Worm (Caenorhabditis elegans) whole organism, L3 larva: ENCODE results near the gene cyld-1.

Source experiments
- R02D3.7 ChIP-seq: fragments of 150-350 bp; optimal IDR thresholded peaks from 2 replicates; lab custom pipeline; 2014; ENCODE audit warnings: missing biosample characterization, missing genetic modification characterization
- ZK546.5 ChIP-seq: sonication (generic microtip); optimal IDR thresholded peaks from 2 replicates; lab custom pipeline; 2017; ENCODE audit warnings: missing biosample characterization, missing genetic modification characterization
- ceh-16 ChIP-seq: sonication (generic microtip); optimal IDR thresholded peaks from 2 replicates; lab custom pipeline; 2017; ENCODE audit warnings: missing biosample characterization, missing genetic modification characterization
- ceh-28 ChIP-seq: fragments of 150-350 bp; optimal IDR thresholded peaks from 2 replicates; lab custom pipeline; 2014; ENCODE audit warnings: missing biosample characterization, missing genetic modification reagents, missing genetic modification characterization
- daf-12 ChIP-seq: fragments of 150-350 bp; optimal IDR thresholded peaks from 2 replicates; lab custom pipeline; 2014; ENCODE audit warnings: missing biosample characterization, missing genetic modification reagents, missing genetic modification characterization
- egl-27 ChIP-seq: sonication (generic microtip); optimal IDR thresholded peaks from 4 replicates; lab custom pipeline; 2017; ENCODE audit warnings: missing biosample characterization, missing genetic modification reagents, missing genetic modification characterization
- egl-5 ChIP-seq: fragments of 150-350 bp; optimal IDR thresholded peaks from 2 replicates; lab custom pipeline; 2017; ENCODE audit warnings: missing biosample characterization, missing genetic modification reagents, missing genetic modification characterization, inconsistent platforms
- elt-1 ChIP-seq: fragments of 150-350 bp; optimal IDR thresholded peaks from 2 replicates; lab custom pipeline; 2014; ENCODE audit warnings: missing biosample characterization, missing genetic modification characterization
- elt-2 ChIP-seq: sonication (generic microtip); optimal IDR thresholded peaks from 2 replicates; lab custom pipeline; 2016; ENCODE audit warnings: missing genetic modification reagents, mild to moderate bottlenecking, missing genetic modification characterization, missing compliant biosample characterization
- elt-3 ChIP-seq, 3 experiments: fragments of 150-350 bp in 1 of 3; sonication (generic microtip) in 2 of 3; optimal IDR thresholded peaks; 2 replicates in 2 of 3; 4 replicates in 1 of 3; lab custom pipeline; 2014 to 2017; ENCODE audit warnings: missing biosample characterization in 3 of 3, missing genetic modification characterization in 3 of 3
- eor-1 ChIP-seq, 2 experiments: fragments of 150-350 bp; optimal IDR thresholded peaks; 2 replicates each; lab custom pipeline; 2014 to 2018; ENCODE audit warnings: missing biosample characterization in 2 of 2, missing genetic modification characterization in 2 of 2
- fos-1 ChIP-seq: fragments of 150-350 bp; optimal IDR thresholded peaks from 2 replicates; lab custom pipeline; 2014; ENCODE audit warnings: missing biosample characterization, missing genetic modification characterization
- hmg-11 ChIP-seq: sonication (generic microtip); optimal IDR thresholded peaks from 2 replicates; lab custom pipeline; 2016; ENCODE audit warnings: missing genetic modification characterization, missing compliant biosample characterization
- jun-1 ChIP-seq: fragments of 150-350 bp; optimal IDR thresholded peaks from 2 replicates; lab custom pipeline; 2014; ENCODE audit warnings: missing biosample characterization, missing genetic modification reagents, missing genetic modification characterization
- lin-15B ChIP-seq: fragments of 150-350 bp; optimal IDR thresholded peaks from 2 replicates; lab custom pipeline; 2014; ENCODE audit warnings: missing biosample characterization, missing genetic modification characterization
- lin-39 ChIP-seq: fragments of 150-350 bp; optimal IDR thresholded peaks from 2 replicates; lab custom pipeline; 2018; ENCODE audit warnings: missing biosample characterization, missing genetic modification reagents, missing genetic modification characterization
- lsy-12 ChIP-seq: sonication (generic microtip); optimal IDR thresholded peaks from 2 replicates; lab custom pipeline; 2016; ENCODE audit warnings: mild to moderate bottlenecking, missing genetic modification characterization, missing compliant biosample characterization
- mdl-1 ChIP-seq: fragments of 150-350 bp; optimal IDR thresholded peaks from 2 replicates; lab custom pipeline; 2014; ENCODE audit warnings: missing biosample characterization, missing genetic modification characterization
- mml-1 ChIP-seq: fragments of 150-350 bp; sonication (generic microtip); optimal IDR thresholded peaks from 3 replicates; lab custom pipeline; 2014; ENCODE audit warnings: missing biosample characterization, missing genetic modification characterization
- nhr-11 ChIP-seq: fragments of 150-350 bp; optimal IDR thresholded peaks from 2 replicates; lab custom pipeline; 2014; ENCODE audit warnings: missing biosample characterization, missing genetic modification characterization
- nhr-12 ChIP-seq: fragments of 150-350 bp; optimal IDR thresholded peaks from 2 replicates; lab custom pipeline; 2014; ENCODE audit warnings: missing biosample characterization, missing genetic modification characterization
- nhr-23 ChIP-seq: fragments of 150-350 bp; optimal IDR thresholded peaks from 2 replicates; lab custom pipeline; 2014; ENCODE audit warnings: missing biosample characterization, missing genetic modification reagents, missing genetic modification characterization
- nhr-237 ChIP-seq: fragments of 150-350 bp; optimal IDR thresholded peaks from 2 replicates; lab custom pipeline; 2014; ENCODE audit warnings: missing biosample characterization, missing genetic modification characterization
- nhr-25 ChIP-seq: sonication (generic microtip); optimal IDR thresholded peaks from 2 replicates; lab custom pipeline; 2017; ENCODE audit warnings: missing biosample characterization, missing genetic modification characterization
- nhr-28 ChIP-seq: fragments of 150-350 bp; optimal IDR thresholded peaks from 2 replicates; lab custom pipeline; 2014; ENCODE audit warnings: missing biosample characterization, missing genetic modification characterization
- nhr-43 ChIP-seq: sonication (generic microtip); optimal IDR thresholded peaks from 2 replicates; lab custom pipeline; 2016; ENCODE audit warnings: mild to moderate bottlenecking, missing genetic modification characterization, missing compliant biosample characterization; ENCODE audit not compliant: poor library complexity, severe bottlenecking
- nhr-67 ChIP-seq: fragments of 150-350 bp; optimal IDR thresholded peaks from 2 replicates; lab custom pipeline; 2014; ENCODE audit warnings: missing biosample characterization, missing genetic modification characterization
- nhr-76 ChIP-seq: fragments of 150-350 bp; sonication (generic microtip); optimal IDR thresholded peaks from 5 replicates; lab custom pipeline; 2014; ENCODE audit warnings: missing biosample characterization, missing genetic modification characterization
- nhr-77 ChIP-seq: fragments of 150-350 bp; optimal IDR thresholded peaks from 2 replicates; lab custom pipeline; 2014; ENCODE audit warnings: missing biosample characterization, missing genetic modification characterization
- pha-4 ChIP-seq: fragments of 150-350 bp; optimal IDR thresholded peaks from 2 replicates; lab custom pipeline; 2014; ENCODE audit warnings: missing biosample characterization, missing genetic modification reagents, missing genetic modification characterization
- pqm-1 ChIP-seq: fragments of 150-350 bp; optimal IDR thresholded peaks from 2 replicates; lab custom pipeline; 2017; ENCODE audit warnings: missing biosample characterization, missing genetic modification characterization, inconsistent platforms
- sea-2 ChIP-seq: fragments of 150-350 bp; sonication (generic microtip); optimal IDR thresholded peaks from 4 replicates; lab custom pipeline; 2014; ENCODE audit warnings: missing biosample characterization, missing genetic modification reagents, missing genetic modification characterization
- skn-1 ChIP-seq: fragments of 150-350 bp; optimal IDR thresholded peaks from 2 replicates; lab custom pipeline; 2014; ENCODE audit warnings: missing biosample characterization, missing genetic modification characterization
- snpc-4 ChIP-seq: fragments of 150-350 bp; optimal IDR thresholded peaks from 2 replicates; lab custom pipeline; 2014; ENCODE audit warnings: missing biosample characterization, missing genetic modification characterization
- unc-39 ChIP-seq: sonication (generic microtip); optimal IDR thresholded peaks from 4 replicates; lab custom pipeline; 2017; ENCODE audit warnings: missing biosample characterization, missing genetic modification characterization
- unc-62 ChIP-seq: fragments of 150-350 bp; sonication (generic microtip); optimal IDR thresholded peaks from 4 replicates; lab custom pipeline; 2014; ENCODE audit warnings: missing biosample characterization, missing genetic modification reagents, missing genetic modification characterization
- ztf-4 ChIP-seq: fragments of 150-350 bp; optimal IDR thresholded peaks from 2 replicates; lab custom pipeline; 2014; ENCODE audit warnings: missing biosample characterization, missing genetic modification characterization

Gene cyld-1

ce11 chrIII:9920764-9921163 is 10.3 kb upstream of the cyld-1 start, which contains the start of gene F40F12.3:
F40F12.3 (minus strand) TSS chrIII:9920864.
- TF ChIP-seq unc-62 (GFP tag; lab: Kevin White, UChicago) (no peak), nhr-12 (no peak), egl-27 (tag; lab: Kevin White, UChicago) (no peak), nhr-76 (no peak), elt-2 (tag; lab: Kevin White, UChicago) (no peak), hmg-11 (no peak), lsy-12 (tag; lab: Kevin White, UChicago) (no peak), ceh-28 (tag; lab: Kevin White, UChicago) (no peak), elt-1 (no peak), nhr-77 (no peak), elt-3 (tag; optimal IDR thresholded peaks at IDR 0.05; lab: Kevin White, UChicago) (no peak), egl-5 (tag; lab: Kevin White, UChicago) (no peak), ztf-4 (tag; lab: Kevin White, UChicago) (no peak), skn-1 (tag; lab: Kevin White, UChicago) (no peak), nhr-237 (tag; lab: Kevin White, UChicago) (no peak), lin-15B (tag; lab: Kevin White, UChicago) (no peak)

ce11 chrIII:9913722-9914121 is 3.3 kb upstream of the cyld-1 start, which contains the start of gene cbp-3:
cbp-3 (plus strand) TSS chrIII:9913993.
- TF ChIP-seq elt-2 (tag; lab: Kevin White, UChicago) (peak; percentile 83), pha-4 (tag; lab: Kevin White, UChicago) (peak; percentile 66), snpc-4 (tag; lab: Kevin White, UChicago) (no peak), pqm-1 (tag; lab: Kevin White, UChicago) (peak; percentile 93)

- TF ChIP-seq elt-2 (tag; lab: Kevin White, UChicago) (peak; percentile 17), sea-2 (GFP tag; lab: Kevin White, UChicago) (no peak), ceh-16 (tag; lab: Kevin White, UChicago) (no peak), mdl-1 (tag; lab: Kevin White, UChicago) (no peak), nhr-237 (tag; lab: Kevin White, UChicago) (no peak), nhr-11 (tag; lab: Kevin White, UChicago) (no peak), jun-1 (tag; lab: Kevin White, UChicago) (no peak)
- TF ChIP-seq, all 47 proteins: peak for 1
These were observed 2.5 kb upstream of the cyld-1 start for ce11 chrIII:9912998-9913397.

ce11 chrIII:9912501-9912900 is 2.0 kb upstream of the cyld-1 start:
- no peak for TF ChIP-seq eor-1 (tag; optimal IDR thresholded peaks at IDR 0.05; lab: Kevin White, UChicago)
- no peak for TF ChIP-seq nhr-25
- no peak for TF ChIP-seq R02D3.7 (tag; lab: Kevin White, UChicago)
- TF ChIP-seq fos-1 (tag; lab: Kevin White, UChicago) = no peak
- no peak for TF ChIP-seq daf-12
- no peak for TF ChIP-seq snpc-4 (tag; lab: Kevin White, UChicago)
- no peak for TF ChIP-seq mml-1 (tag; lab: Kevin White, UChicago)
- TF ChIP-seq ceh-16 (tag; lab: Kevin White, UChicago) = no peak

ce11 chrIII:9908769-9909168 is 1.7 kb downstream of the cyld-1 start:
- TF ChIP-seq nhr-67 = no peak
- TF ChIP-seq ceh-16 (tag; lab: Kevin White, UChicago) = no peak
- no peak for TF ChIP-seq unc-39 (tag; lab: Kevin White, UChicago)
- no peak for TF ChIP-seq lin-39 (tag; lab: Kevin White, UChicago)
- no peak for TF ChIP-seq ceh-28 (tag; lab: Kevin White, UChicago)
- no peak for TF ChIP-seq ZK546.5 (tag; lab: Kevin White, UChicago)
- TF ChIP-seq, all 47 proteins: peak for 0

ce11 chrIII:9907574-9907973 is 2.9 kb downstream of the cyld-1 start:
- TF ChIP-seq pha-4 (tag; lab: Kevin White, UChicago) (peak; percentile 25), nhr-23 (tag; lab: Kevin White, UChicago) (peak; percentile 49), nhr-43 (tag; lab: Kevin White, UChicago) (peak; percentile 28), nhr-11 (tag; lab: Kevin White, UChicago) (no peak), nhr-28 (tag; lab: Kevin White, UChicago) (no peak), fos-1 (tag; lab: Kevin White, UChicago) (no peak)
